Fruit fly (Drosophila melanogaster) whole organism: ENCODE data around the gene CG11037.

Experiments
- CG8478 ChIP-seq: fragments of >200 bp; optimal IDR thresholded peaks from 2 replicates; lab custom pipeline; 2018; ENCODE audit warnings: inconsistent platforms
- Dll ChIP-seq: fragments of >200 bp; optimal IDR thresholded peaks from 2 replicates; lab custom pipeline; 2017
- pan ChIP-seq: fragments of >200 bp; optimal IDR thresholded peaks from 2 replicates; lab custom pipeline; 2017
- usp ChIP-seq: fragments of >200 bp; optimal IDR thresholded peaks from 2 replicates; lab custom pipeline; 2017; ENCODE audit warnings: missing biosample characterization, missing genetic modification characterization, mixed read lengths

DNA sequence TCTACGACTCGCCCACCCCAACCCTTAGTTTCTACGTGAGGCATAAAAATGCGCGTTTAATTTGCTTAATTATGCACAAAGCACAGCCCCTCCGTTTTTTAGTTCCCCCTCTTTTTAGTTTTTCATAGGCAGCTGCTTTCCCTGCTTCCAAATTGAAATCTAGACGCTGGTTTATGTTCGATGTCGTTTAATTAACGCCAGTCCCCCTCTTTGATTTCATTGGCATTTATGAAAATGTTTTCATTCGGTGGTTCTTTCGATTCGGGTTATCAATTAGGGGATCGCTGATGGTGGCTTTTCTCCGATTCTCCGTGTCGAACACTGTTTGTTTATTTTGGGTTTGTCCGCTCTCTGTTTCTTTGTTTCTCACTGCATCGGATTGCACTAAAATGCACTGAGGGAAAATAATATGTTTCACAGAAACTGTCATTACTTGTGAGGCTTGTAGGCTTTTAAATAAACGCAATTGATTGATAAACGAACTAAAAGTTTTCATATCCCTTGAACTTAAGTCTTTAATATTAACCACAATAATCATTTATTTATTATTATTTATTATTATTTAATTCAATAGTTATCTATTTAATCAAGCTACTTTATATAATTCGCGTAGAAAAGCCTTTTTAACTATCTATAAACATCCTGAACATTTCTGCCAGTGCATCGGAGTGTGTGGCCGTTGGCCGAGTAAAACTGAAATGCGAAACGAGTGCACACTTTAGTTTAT, 31.0 kb downstream of the CG11037 start:
- TF ChIP-seq Dll (no peak), pan (lab: Kevin White, UChicago) (no peak), usp (GFP tag; lab: Kevin White, UChicago) (no peak), CG8478 (lab: Kevin White, UChicago) (no peak)
